Worm (Caenorhabditis elegans) whole organism, mixed stage, embryonic: ENCODE data around the gene vha-7.
"Not testable (repeated sequence)": the region's sequence is repeated elsewhere in the genome, so short reads cannot be mapped to it uniquely, and the experiment has no call there.

Experiments
- M03D4.4 ChIP-seq: sonication (generic microtip); optimal IDR thresholded peaks from 2 replicates; lab custom pipeline; 2017; ENCODE audit warnings: mild to moderate bottlenecking, missing genetic modification characterization, missing compliant biosample characterization
- bed-3 ChIP-seq: fragments of 200-800 bp; sonication (Bioruptor generic); optimal IDR thresholded peaks from 3 replicates; lab custom pipeline; 2018; ENCODE audit warnings: mild to moderate bottlenecking, missing genetic modification characterization, moderate library complexity, missing compliant biosample characterization
- ceh-43 ChIP-seq: fragments of 200-800 bp; sonication (Bioruptor generic); optimal IDR thresholded peaks from 2 replicates; lab custom pipeline; 2018; ENCODE audit warnings: mild to moderate bottlenecking, missing genetic modification characterization, moderate library complexity, missing compliant biosample characterization
- ces-1 ChIP-seq: fragments of 150-350 bp; optimal IDR thresholded peaks from 2 replicates; lab custom pipeline; 2014; ENCODE audit warnings: missing biosample characterization, missing genetic modification reagents, missing genetic modification characterization
- cnd-1 ChIP-seq: fragments of 200-800 bp; sonication (Bioruptor generic); optimal IDR thresholded peaks from 2 replicates; lab custom pipeline; 2018; ENCODE audit warnings: mild to moderate bottlenecking, missing genetic modification characterization, missing compliant biosample characterization
- drap-1 ChIP-seq: fragments of 200-800 bp; sonication (Bioruptor generic); optimal IDR thresholded peaks from 3 replicates; lab custom pipeline; 2018; ENCODE audit warnings: mild to moderate bottlenecking, missing genetic modification characterization, missing compliant biosample characterization
- elt-1 ChIP-seq: sonication (generic microtip); optimal IDR thresholded peaks from 2 replicates; lab custom pipeline; 2017; ENCODE audit warnings: missing genetic modification characterization, mild to moderate bottlenecking, missing compliant biosample characterization, antibody characterized with exemption, moderate library complexity, borderline replicate concordance; ENCODE audit not compliant: insufficient read depth
- elt-3 ChIP-seq: fragments of 150-350 bp; optimal IDR thresholded peaks from 2 replicates; lab custom pipeline; 2014; ENCODE audit warnings: missing biosample characterization, missing genetic modification characterization
- flh-1 ChIP-seq: fragments of 200-800 bp; sonication (Bioruptor generic); optimal IDR thresholded peaks from 2 replicates; lab custom pipeline; 2018; ENCODE audit warnings: mild to moderate bottlenecking, missing genetic modification characterization, moderate library complexity, missing compliant biosample characterization
- ham-2 ChIP-seq: fragments of 200-800 bp; sonication (Bioruptor generic); optimal IDR thresholded peaks from 2 replicates; lab custom pipeline; 2018; ENCODE audit warnings: mild to moderate bottlenecking, missing genetic modification characterization, missing compliant biosample characterization
- hlh-1 ChIP-seq: fragments of 150-350 bp; optimal IDR thresholded peaks from 2 replicates; lab custom pipeline; 2014; ENCODE audit warnings: missing biosample characterization, missing genetic modification reagents, missing genetic modification characterization
- lin-13 ChIP-seq: fragments of 150-350 bp; optimal IDR thresholded peaks from 2 replicates; lab custom pipeline; 2014; ENCODE audit warnings: missing biosample characterization, missing genetic modification characterization
- lin-32 ChIP-seq: fragments of 200-800 bp; sonication (Bioruptor generic); optimal IDR thresholded peaks from 2 replicates; lab custom pipeline; 2018; ENCODE audit warnings: mild to moderate bottlenecking, missing genetic modification characterization, missing compliant biosample characterization
- lsy-2 ChIP-seq: fragments of 150-350 bp; optimal IDR thresholded peaks from 2 replicates; lab custom pipeline; 2014; ENCODE audit warnings: missing biosample characterization, missing genetic modification characterization
- mab-5 ChIP-seq: fragments of 150-350 bp; optimal IDR thresholded peaks from 2 replicates; lab custom pipeline; 2014; ENCODE audit warnings: missing biosample characterization, missing genetic modification characterization
- mep-1 ChIP-seq: fragments of 150-350 bp; optimal IDR thresholded peaks from 2 replicates; lab custom pipeline; 2017; ENCODE audit warnings: missing biosample characterization, missing genetic modification reagents, missing genetic modification characterization, inconsistent platforms
- mls-2 ChIP-seq: sonication (generic microtip); optimal IDR thresholded peaks from 2 replicates; lab custom pipeline; 2016; ENCODE audit warnings: mild to moderate bottlenecking, missing genetic modification characterization, moderate library complexity, missing compliant biosample characterization
- nhr-12 ChIP-seq: fragments of 150-350 bp; optimal IDR thresholded peaks from 2 replicates; lab custom pipeline; 2014; ENCODE audit warnings: missing biosample characterization, missing genetic modification characterization
- nhr-28 ChIP-seq: fragments of 150-350 bp; optimal IDR thresholded peaks from 2 replicates; lab custom pipeline; 2014; ENCODE audit warnings: missing biosample characterization, missing genetic modification characterization
- pha-4 ChIP-seq: fragments of 150-350 bp; optimal IDR thresholded peaks from 2 replicates; lab custom pipeline; 2018; ENCODE audit warnings: missing biosample characterization, missing genetic modification reagents, missing genetic modification characterization
- sem-2 ChIP-seq: fragments of 200-800 bp; sonication (Bioruptor generic); optimal IDR thresholded peaks from 2 replicates; lab custom pipeline; 2018; ENCODE audit warnings: mild to moderate bottlenecking, missing genetic modification characterization, missing compliant biosample characterization
- snpc-4 ChIP-seq: fragments of 150-350 bp; optimal IDR thresholded peaks from 2 replicates; lab custom pipeline; 2014; ENCODE audit warnings: missing biosample characterization, missing genetic modification characterization
- sptf-1 ChIP-seq: sonication (generic microtip); optimal IDR thresholded peaks from 2 replicates; lab custom pipeline; 2017; ENCODE audit warnings: mild to moderate bottlenecking, missing genetic modification characterization, moderate library complexity, missing compliant biosample characterization
- tbx-8 ChIP-seq: fragments of 200-800 bp; sonication (Bioruptor generic); optimal IDR thresholded peaks from 2 replicates; lab custom pipeline; 2018; ENCODE audit warnings: mild to moderate bottlenecking, missing genetic modification characterization, moderate library complexity, missing compliant biosample characterization
- unc-120 ChIP-seq: sonication (generic microtip); optimal IDR thresholded peaks from 2 replicates; lab custom pipeline; 2017; ENCODE audit warnings: missing genetic modification characterization, missing compliant biosample characterization; ENCODE audit not compliant: poor library complexity, severe bottlenecking
- unc-39 ChIP-seq: fragments of 150-350 bp; optimal IDR thresholded peaks from 2 replicates; lab custom pipeline; 2014; ENCODE audit warnings: missing biosample characterization, missing genetic modification characterization
- unc-62 ChIP-seq: fragments of 150-350 bp; optimal IDR thresholded peaks from 2 replicates; lab custom pipeline; 2014; ENCODE audit warnings: missing biosample characterization, missing genetic modification reagents, missing genetic modification characterization
- ztf-11 ChIP-seq: fragments of 150-350 bp; optimal IDR thresholded peaks from 2 replicates; lab custom pipeline; 2014; ENCODE audit warnings: missing biosample characterization, missing genetic modification characterization

vha-7 gene

DNA sequence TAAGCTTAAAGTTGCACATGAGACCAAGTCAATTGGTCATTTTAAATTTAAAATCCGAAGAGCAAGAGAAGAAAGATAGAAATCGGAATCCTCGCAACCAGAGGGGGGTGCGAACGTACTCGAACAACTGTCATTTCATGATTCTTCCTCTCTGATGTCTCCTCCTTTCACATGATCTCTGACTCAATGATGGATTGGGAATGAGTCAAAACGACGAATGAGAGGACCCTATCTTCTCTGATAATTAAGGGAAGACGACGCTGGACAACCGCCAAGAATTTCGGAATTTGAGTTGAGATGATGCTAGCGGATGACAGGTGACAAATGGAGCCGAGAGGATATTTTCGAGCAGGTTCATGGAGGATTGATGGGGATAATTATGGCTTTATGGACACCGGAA is 2.9 kb upstream of the vha-7 start:
- TF ChIP-seq nhr-12 (tag; lab: Kevin White, UChicago) = no peak
- no peak for TF ChIP-seq snpc-4 (tag; lab: Kevin White, UChicago)
- TF ChIP-seq sptf-1 (tag; lab: Kevin White, UChicago) = no peak
- no peak for TF ChIP-seq cnd-1 (tag; lab: Kevin White, UChicago)
- TF ChIP-seq lin-32 (GFP tag; lab: Kevin White, UChicago) = no peak
- TF ChIP-seq unc-120 (tag; lab: Kevin White, UChicago) = peak; percentile 86
- no peak for TF ChIP-seq lin-13 (tag; lab: Kevin White, UChicago)
- TF ChIP-seq elt-3 (tag; lab: Kevin White, UChicago) = no peak
- peak; percentile 27 for TF ChIP-seq mep-1
- peak; percentile 98 for TF ChIP-seq unc-62 (GFP tag; lab: Kevin White, UChicago)
- TF ChIP-seq tbx-8 (GFP tag; lab: Kevin White, UChicago) = no peak
- no peak for TF ChIP-seq nhr-28 (tag; lab: Kevin White, UChicago)
- peak; percentile 99 for TF ChIP-seq hlh-1 (tag; lab: Kevin White, UChicago)
- no peak for TF ChIP-seq lsy-2 (tag; lab: Kevin White, UChicago)
- no peak for TF ChIP-seq bed-3 (GFP tag; lab: Kevin White, UChicago)
- TF ChIP-seq mab-5 (tag; lab: Kevin White, UChicago) = peak; percentile 72
- no peak for TF ChIP-seq ces-1
- no peak for TF ChIP-seq flh-1 (GFP tag; lab: Kevin White, UChicago)
- no peak for TF ChIP-seq ztf-11 (tag; lab: Kevin White, UChicago)
- TF ChIP-seq drap-1 = no peak
- TF ChIP-seq ham-2 (GFP tag; lab: Kevin White, UChicago) = no peak
- TF ChIP-seq sem-2 = no peak
- TF ChIP-seq M03D4.4 (tag; lab: Kevin White, UChicago) = no peak
- no peak for TF ChIP-seq elt-1
- no peak for TF ChIP-seq unc-39 (tag; lab: Kevin White, UChicago)

DNA sequence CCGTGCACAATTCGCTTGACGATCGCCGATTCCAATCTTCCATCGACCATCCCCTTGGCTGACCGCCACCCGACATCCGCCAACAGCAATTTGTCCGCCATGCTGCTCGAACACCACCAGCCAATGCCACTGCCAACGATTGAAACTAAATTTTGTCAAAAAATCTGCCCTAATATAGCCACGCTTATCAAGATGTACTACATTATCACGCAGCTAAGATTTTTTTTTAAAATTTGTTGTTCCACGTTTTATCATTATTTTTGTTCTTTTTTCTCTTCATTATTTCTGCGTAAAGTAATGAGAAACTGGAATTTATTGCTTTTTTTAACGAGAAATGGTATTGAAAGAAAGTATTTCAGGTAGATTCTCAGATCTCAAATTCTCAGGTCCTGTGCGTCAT is 951 bp upstream of the vha-7 start, which contains the start of gene C26H9A.3:
TSS of gene C26H9A.3 (minus strand) at position 101 of the 400 bp plus-strand sequence.
- not testable (repeated sequence) for TF ChIP-seq lin-13, nhr-28, hlh-1 (tag; lab: Kevin White, UChicago)

ce11 chrIV:12640875-12641860 is 906 bp downstream of the vha-7 start:
- no peak for TF ChIP-seq bed-3 (GFP tag; lab: Kevin White, UChicago)
- no peak for TF ChIP-seq elt-3 (tag; lab: Kevin White, UChicago)
- TF ChIP-seq lin-32 (GFP tag; lab: Kevin White, UChicago) = no peak
- TF ChIP-seq flh-1 (GFP tag; lab: Kevin White, UChicago) = no peak
- TF ChIP-seq sem-2 = no peak
- no peak for TF ChIP-seq mls-2 (tag; lab: Kevin White, UChicago)
- TF ChIP-seq M03D4.4 (tag; lab: Kevin White, UChicago) = no peak
- TF ChIP-seq nhr-12 (tag; lab: Kevin White, UChicago) = no peak

DNA sequence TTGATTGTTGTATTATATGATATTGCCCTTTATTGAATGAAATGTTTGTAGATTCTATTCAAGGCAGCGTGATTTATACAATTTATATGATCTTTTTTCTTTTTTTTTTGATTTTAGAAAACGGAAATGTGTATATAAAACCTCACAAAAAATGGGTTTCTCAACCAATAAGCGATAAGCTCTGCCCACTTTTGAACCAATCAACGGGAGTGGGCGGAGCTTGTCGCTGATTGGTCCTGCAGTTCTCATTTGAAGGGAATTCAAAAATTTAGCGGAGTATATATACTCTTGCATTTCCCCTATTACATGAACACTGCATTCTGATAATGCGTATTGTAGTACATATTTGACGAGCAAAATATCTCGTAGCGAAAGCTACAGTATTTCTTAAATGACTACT is 10.3 kb downstream of the vha-7 start:
- TF ChIP-seq ces-1 (no peak), lsy-2 (tag; lab: Kevin White, UChicago) (no peak), unc-62 (GFP tag; lab: Kevin White, UChicago) (no peak), ceh-43 (GFP tag; lab: Kevin White, UChicago) (no peak), pha-4 (tag; lab: Kevin White, UChicago) (no peak), lin-32 (GFP tag; lab: Kevin White, UChicago) (no peak), tbx-8 (GFP tag; lab: Kevin White, UChicago) (no peak), mls-2 (tag; lab: Kevin White, UChicago) (no peak)

DNA sequence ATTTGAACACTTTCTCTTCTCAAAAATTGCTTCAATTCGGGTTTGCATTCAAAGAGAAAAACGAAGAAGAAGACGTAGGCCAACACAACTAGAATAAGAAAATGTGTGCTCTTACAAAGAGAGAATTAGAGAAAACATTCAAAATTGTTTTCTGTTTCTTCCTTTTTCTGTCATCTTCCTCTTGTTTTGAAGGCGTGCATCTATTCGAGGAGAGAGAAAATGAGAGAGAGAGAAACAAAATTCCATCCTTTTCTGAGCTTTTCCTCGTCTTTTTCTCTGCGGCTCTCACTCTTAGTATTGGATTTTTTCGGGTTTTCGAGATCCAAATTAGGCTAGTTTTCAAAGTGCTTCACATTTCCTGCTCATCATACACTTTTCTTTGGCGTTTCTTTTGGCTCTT is 11.3 kb downstream of the vha-7 start:
- TF ChIP-seq unc-120 (tag; lab: Kevin White, UChicago) (no peak), ces-1 (peak; percentile 93)
